Worm (Caenorhabditis elegans) whole organism, young adult: Measurements from ENCODE around the gene snt-7.

Source experiments
- B0261.1 ChIP-seq: sonication (generic microtip); optimal IDR thresholded peaks from 2 replicates; lab custom pipeline; 2016; ENCODE audit warnings: mild to moderate bottlenecking, missing genetic modification characterization, moderate library complexity, missing compliant biosample characterization
- D2030.7 ChIP-seq: fragments of 200-800 bp; sonication (Bioruptor generic); IDR thresholded peaks from 2 replicates; pipeline ENCODE4 v1.3.6; 2022; ENCODE audit warnings: missing genetic modification reagents, missing genetic modification characterization, missing compliant biosample characterization
- F10E7.11 ChIP-seq: sonication (generic microtip); optimal IDR thresholded peaks from 2 replicates; lab custom pipeline; 2017; ENCODE audit warnings: mild to moderate bottlenecking, missing genetic modification characterization, moderate library complexity, missing compliant biosample characterization
- F33H1.4 ChIP-seq: fragments of 200-800 bp; sonication (Bioruptor generic); IDR thresholded peaks from 2 replicates; pipeline ENCODE4 v1.3.6; 2022; ENCODE audit warnings: missing genetic modification reagents, missing genetic modification characterization, missing compliant biosample characterization
- F39B2.1 ChIP-seq: fragments of 200-800 bp; sonication (Bioruptor generic); IDR thresholded peaks from 2 replicates; pipeline ENCODE4 v1.3.6; 2022; ENCODE audit warnings: missing genetic modification reagents, missing genetic modification characterization, missing compliant biosample characterization
- F49E8.2 ChIP-seq: sonication (generic microtip); optimal IDR thresholded peaks from 3 replicates; lab custom pipeline; 2017; ENCODE audit warnings: missing genetic modification characterization, mild to moderate bottlenecking, missing compliant biosample characterization, antibody characterized with exemption, moderate library complexity; ENCODE audit not compliant: insufficient read depth
- F57C9.4 ChIP-seq: sonication (generic microtip); optimal IDR thresholded peaks from 2 replicates; lab custom pipeline; 2017; ENCODE audit warnings: mild to moderate bottlenecking, missing genetic modification characterization, missing compliant biosample characterization
- K11D2.4 ChIP-seq: fragments of 200-800 bp; sonication (Bioruptor generic); IDR thresholded peaks from 2 replicates; pipeline ENCODE4 v1.3.6; 2022; ENCODE audit warnings: missing genetic modification reagents, missing genetic modification characterization, missing compliant biosample characterization
- T07F8.4 ChIP-seq: sonication (generic microtip); optimal IDR thresholded peaks from 2 replicates; lab custom pipeline; 2016; ENCODE audit warnings: mild to moderate bottlenecking, missing genetic modification characterization, moderate library complexity, missing compliant biosample characterization
- Y79H2A.3 ChIP-seq: fragments of 200-800 bp; sonication (Bioruptor generic); conservative IDR thresholded peaks from 2 replicates; pipeline ENCODE4 v1.3.6; 2022; ENCODE audit warnings: missing genetic modification reagents, missing genetic modification characterization, missing compliant biosample characterization
- aptf-2 ChIP-seq: fragments of 200-800 bp; sonication (Bioruptor generic); conservative IDR thresholded peaks from 2 replicates; pipeline ENCODE4 v1.3.6; 2022; ENCODE audit warnings: missing genetic modification reagents, missing genetic modification characterization, missing compliant biosample characterization
- aptf-3 ChIP-seq: fragments of 200-800 bp; sonication (Bioruptor generic); IDR thresholded peaks from 2 replicates; pipeline ENCODE4 v1.3.6; 2022; ENCODE audit warnings: missing genetic modification characterization, missing compliant biosample characterization
- athp-1 ChIP-seq: sonication (generic microtip); optimal IDR thresholded peaks from 2 replicates; lab custom pipeline; 2017; ENCODE audit warnings: mild to moderate bottlenecking, missing genetic modification characterization, missing compliant biosample characterization
- attf-3 ChIP-seq: fragments of 200-800 bp; sonication (Bioruptor generic); conservative IDR thresholded peaks from 2 replicates; pipeline ENCODE4 v1.3.6; 2022; ENCODE audit warnings: missing genetic modification reagents, missing genetic modification characterization, missing compliant biosample characterization
- ccch-3 ChIP-seq: fragments of 200-800 bp; sonication (Bioruptor generic); optimal IDR thresholded peaks from 2 replicates; lab custom pipeline; 2018; ENCODE audit warnings: mild to moderate bottlenecking, missing genetic modification characterization, missing compliant biosample characterization
- cebp-1 ChIP-seq, 2 experiments: fragments of 200-800 bp in 1 of 2; sonication (Bioruptor generic) in 1 of 2; sonication (generic microtip) in 1 of 2; IDR thresholded peaks in 1 of 2; optimal IDR thresholded peaks in 1 of 2; 2 replicates each; pipeline versions ENCODE4 v1.3.6 to Lab custom; 2017 to 2022; ENCODE audit warnings: missing compliant biosample characterization in 2 of 2, missing genetic modification characterization in 2 of 2, mild to moderate bottlenecking in 1 of 2, missing genetic modification reagents in 1 of 2, moderate library complexity in 1 of 2
- ceh-40 ChIP-seq: fragments of 200-800 bp; sonication (Bioruptor generic); IDR thresholded peaks from 2 replicates; pipeline ENCODE4 v1.3.6; 2022; ENCODE audit warnings: missing genetic modification characterization, missing compliant biosample characterization
- die-1 ChIP-seq: sonication (generic microtip); optimal IDR thresholded peaks from 2 replicates; lab custom pipeline; 2016; ENCODE audit warnings: missing genotype, mild to moderate bottlenecking, missing genetic modification characterization, missing compliant biosample characterization
- egrh-3 ChIP-seq: fragments of 200-800 bp; sonication (Bioruptor generic); IDR thresholded peaks from 2 replicates; pipeline ENCODE4 v1.3.6; 2022; ENCODE audit warnings: missing genetic modification reagents, missing genetic modification characterization, missing compliant biosample characterization
- fkh-3 ChIP-seq: sonication (generic microtip); optimal IDR thresholded peaks from 2 replicates; lab custom pipeline; 2016; ENCODE audit warnings: mild to moderate bottlenecking, missing genetic modification characterization, missing compliant biosample characterization
- hlh-12 ChIP-seq: sonication (generic microtip); optimal IDR thresholded peaks from 2 replicates; lab custom pipeline; 2016; ENCODE audit warnings: missing genetic modification characterization, missing compliant biosample characterization
- hlh-26 ChIP-seq: fragments of 200-800 bp; sonication (Bioruptor generic); conservative IDR thresholded peaks from 2 replicates; pipeline ENCODE4 v1.3.6; 2022; ENCODE audit warnings: missing genetic modification reagents, missing genetic modification characterization, missing compliant biosample characterization
- hmg-1.2 ChIP-seq: fragments of 200-800 bp; sonication (Bioruptor generic); IDR thresholded peaks from 2 replicates; pipeline ENCODE4 v1.3.6; 2022; ENCODE audit warnings: missing genetic modification reagents, missing genetic modification characterization, missing compliant biosample characterization
- hmg-20 ChIP-seq: fragments of 200-800 bp; sonication (Bioruptor generic); IDR thresholded peaks from 2 replicates; pipeline ENCODE4 v1.3.6; 2022; ENCODE audit warnings: missing genetic modification reagents, missing genetic modification characterization, missing compliant biosample characterization
- let-526 ChIP-seq: fragments of 200-800 bp; sonication (Bioruptor generic); IDR thresholded peaks from 2 replicates; pipeline ENCODE4 v1.3.6; 2022; ENCODE audit warnings: missing genetic modification reagents, missing genetic modification characterization, missing compliant biosample characterization
- let-607 ChIP-seq, 2 experiments: fragments of 200-800 bp in 1 of 2; sonication (Bioruptor generic) in 1 of 2; sonication (generic microtip) in 1 of 2; optimal IDR thresholded peaks; 2 replicates each; lab custom pipeline; 2016 to 2018; ENCODE audit warnings: mild to moderate bottlenecking in 2 of 2, missing compliant biosample characterization in 2 of 2, missing genetic modification characterization in 2 of 2, moderate library complexity in 2 of 2, missing genotype in 1 of 2
- lin-35 ChIP-seq, 3 experiments: fragments of 150-350 bp in 2 of 3; sonication (generic microtip) in 1 of 3; optimal IDR thresholded peaks; 2 replicates each; lab custom pipeline; 2014 to 2018; ENCODE audit warnings: missing biosample characterization in 3 of 3, missing genetic modification characterization in 3 of 3, missing genetic modification reagents in 3 of 3
- lsl-1 ChIP-seq: fragments of 200-800 bp; sonication (Bioruptor generic); optimal IDR thresholded peaks from 2 replicates; lab custom pipeline; 2018; ENCODE audit warnings: mild to moderate bottlenecking, missing genetic modification characterization, moderate library complexity, missing compliant biosample characterization
- lsy-27 ChIP-seq: sonication (generic microtip); optimal IDR thresholded peaks from 2 replicates; lab custom pipeline; 2017; ENCODE audit warnings: missing genetic modification characterization, mild to moderate bottlenecking, missing compliant biosample characterization, antibody characterized with exemption, missing genotype, borderline replicate concordance; ENCODE audit not compliant: insufficient read depth
- mes-4 ChIP-seq: sonication (generic microtip); optimal IDR thresholded peaks from 2 replicates; lab custom pipeline; 2016; ENCODE audit warnings: missing genotype, missing genetic modification characterization, missing compliant biosample characterization
- mxl-1 ChIP-seq: sonication (generic microtip); optimal IDR thresholded peaks from 2 replicates; lab custom pipeline; 2016; ENCODE audit warnings: missing genetic modification characterization, missing compliant biosample characterization
- nfya-2 ChIP-seq: fragments of 200-800 bp; sonication (Bioruptor generic); IDR thresholded peaks from 2 replicates; pipeline ENCODE4 v1.3.6; 2022; ENCODE audit warnings: missing genetic modification reagents, missing genetic modification characterization, missing compliant biosample characterization
- nfyb-1 ChIP-seq: fragments of 200-800 bp; sonication (Bioruptor generic); IDR thresholded peaks from 2 replicates; pipeline ENCODE4 v1.3.6; 2022; ENCODE audit warnings: missing genetic modification reagents, missing genetic modification characterization, missing compliant biosample characterization
- nhr-120 ChIP-seq: fragments of 200-800 bp; sonication (Bioruptor generic); IDR thresholded peaks from 2 replicates; pipeline ENCODE4 v1.3.6; 2022; ENCODE audit warnings: missing genetic modification characterization, missing compliant biosample characterization
- nhr-179 ChIP-seq: sonication (generic microtip); optimal IDR thresholded peaks from 2 replicates; lab custom pipeline; 2016; ENCODE audit warnings: mild to moderate bottlenecking, missing genetic modification characterization, missing compliant biosample characterization
- pbrm-1 ChIP-seq: fragments of 200-800 bp; sonication (Bioruptor generic); IDR thresholded peaks from 2 replicates; pipeline ENCODE4 v1.3.6; 2022; ENCODE audit warnings: missing genetic modification reagents, missing genetic modification characterization, missing compliant biosample characterization
- rec-8 ChIP-seq, 2 experiments: sonication (generic microtip); optimal IDR thresholded peaks; 2 replicates each; lab custom pipeline; 2016; ENCODE audit warnings: mild to moderate bottlenecking in 2 of 2, missing genetic modification characterization in 2 of 2, missing genetic modification reagents in 2 of 2, missing genotype in 2 of 2, missing biosample characterization in 1 of 2, missing compliant biosample characterization in 1 of 2, moderate library complexity in 1 of 2
- rpc-1 ChIP-seq, 2 experiments: fragments of 150-350 bp in 1 of 2; sonication (generic microtip) in 1 of 2; optimal IDR thresholded peaks; 2 replicates each; lab custom pipeline; 2014 to 2018; ENCODE audit warnings: missing biosample characterization in 1 of 2, missing genetic modification characterization in 1 of 2, missing genetic modification reagents in 1 of 2, missing genotype in 1 of 2
- snpc-1.3 ChIP-seq: sonication (generic microtip); optimal IDR thresholded peaks from 2 replicates; lab custom pipeline; 2017; ENCODE audit warnings: missing genetic modification characterization, mild to moderate bottlenecking, missing compliant biosample characterization, antibody characterized with exemption, moderate library complexity, missing genotype, missing genetic modification reagents; ENCODE audit not compliant: insufficient read depth
- snpc-4 ChIP-seq, 5 experiments: fragments of 150-350 bp in 1 of 5; sonication (generic microtip) in 4 of 5; optimal IDR thresholded peaks; 2 replicates each; lab custom pipeline; 2014 to 2018; ENCODE audit warnings: missing genetic modification characterization in 5 of 5, missing biosample characterization in 3 of 5, antibody characterized with exemption in 2 of 5, mild to moderate bottlenecking in 2 of 5, missing compliant biosample characterization in 2 of 5, missing genotype in 2 of 5, moderate library complexity in 2 of 5, missing genetic modification reagents in 1 of 5
- tbp1 ChIP-seq: fragments of 200-800 bp; sonication (Bioruptor generic); optimal IDR thresholded peaks from 2 replicates; lab custom pipeline; 2018; ENCODE audit warnings: mild to moderate bottlenecking, missing genetic modification characterization, missing compliant biosample characterization
- zim-3 ChIP-seq: sonication (generic microtip); optimal IDR thresholded peaks from 2 replicates; lab custom pipeline; 2017; ENCODE audit warnings: mild to moderate bottlenecking, missing genetic modification characterization, moderate library complexity, missing compliant biosample characterization
- ztf-22 ChIP-seq: fragments of 200-800 bp; sonication (Bioruptor generic); optimal IDR thresholded peaks from 2 replicates; lab custom pipeline; 2018; ENCODE audit warnings: mild to moderate bottlenecking, missing genetic modification characterization, moderate library complexity, missing compliant biosample characterization
- ztf-25 ChIP-seq: fragments of 200-800 bp; sonication (Bioruptor generic); IDR thresholded peaks from 2 replicates; pipeline ENCODE4 v1.3.6; 2022; ENCODE audit warnings: missing genetic modification reagents, missing genetic modification characterization, missing compliant biosample characterization
- ztf-3 ChIP-seq: fragments of 200-800 bp; sonication (Bioruptor generic); optimal IDR thresholded peaks from 2 replicates; lab custom pipeline; 2018; ENCODE audit warnings: mild to moderate bottlenecking, missing genetic modification characterization, missing compliant biosample characterization

The snt-7 gene

ce11 chrX:15242726-15243125 is 43.8 kb upstream of the snt-7 start (continued):
- peak; percentile 73 for TF ChIP-seq B0261.1 (tag; lab: Kevin White, UChicago)
- TF ChIP-seq ztf-22, result no peak
- peak; percentile 47 for TF ChIP-seq die-1 (tag; lab: Kevin White, UChicago)
- no peak for TF ChIP-seq F49E8.2
- no peak for TF ChIP-seq ccch-3 (GFP tag; lab: Kevin White, UChicago)
- TF ChIP-seq F10E7.11 (tag; lab: Kevin White, UChicago), result no peak
- no peak for TF ChIP-seq hlh-12 (tag; lab: Kevin White, UChicago)
- 0 out of 2 replicates have a peak, but pooled peaks have one; percentile 37 for TF ChIP-seq hmg-20
- TF ChIP-seq F57C9.4 (tag; lab: Kevin White, UChicago), result no peak
- no peak for TF ChIP-seq mes-4 (tag; lab: Kevin White, UChicago)
- TF ChIP-seq rpc-1 (optimal IDR thresholded peaks at IDR 0.05; lab: Kevin White, UChicago), result peak; percentile 65
- peak; percentile 93 for TF ChIP-seq rpc-1 (tag; optimal IDR thresholded peaks at IDR 0.05; lab: Kevin White, UChicago)
- peak; percentile 87 for TF ChIP-seq tbp1 (GFP tag; lab: Kevin White, UChicago)
- no peak for TF ChIP-seq nhr-120 (GFP tag; lab: Robert Waterston, UW)
- TF ChIP-seq pbrm-1 (GFP tag; lab: Robert Waterston, UW), result peak; percentile 68
- TF ChIP-seq ztf-25 (GFP tag; lab: Robert Waterston, UW), result peak; percentile 48; the same call in 1 of the 2 replicates
- no peak for TF ChIP-seq nfyb-1 (GFP tag; lab: Robert Waterston, UW)
- no peak for TF ChIP-seq cebp-1 (GFP tag; IDR thresholded peaks at IDR 0.05; lab: Robert Waterston, UW)
- no peak for TF ChIP-seq cebp-1 (tag; optimal IDR thresholded peaks at IDR 0.05; lab: Kevin White, UChicago)
- no peak for TF ChIP-seq nfya-2 (GFP tag; lab: Robert Waterston, UW)
- peak; percentile 54 for TF ChIP-seq snpc-4 (GFP tag; optimal IDR thresholded peaks at IDR 0.05; lab: Kevin White, UChicago)
- peak in 1 of 4 experiments; percentile 66 for TF ChIP-seq snpc-4 (tag; optimal IDR thresholded peaks at IDR 0.05; lab: Kevin White, UChicago)
- TF ChIP-seq ztf-3 (GFP tag; lab: Kevin White, UChicago), result no peak
- TF ChIP-seq rec-8 (tag; optimal IDR thresholded peaks at IDR 0.05; lab: Kevin White, UChicago), result peak in 1 of 2 experiments; percentile 24
- no peak for TF ChIP-seq attf-3 (GFP tag; lab: Robert Waterston, UW)
- TF ChIP-seq lin-35 (GFP tag; optimal IDR thresholded peaks at IDR 0.05; lab: Kevin White, UChicago), result no peak
- TF ChIP-seq D2030.7 (GFP tag; lab: Robert Waterston, UW), result peak; percentile 66; the same call in 1 of the 2 replicates
- TF ChIP-seq egrh-3 (GFP tag; lab: Robert Waterston, UW), result no peak
- no peak for TF ChIP-seq zim-3
- no peak for TF ChIP-seq aptf-3 (GFP tag; lab: Robert Waterston, UW)
- no peak for TF ChIP-seq nhr-179
- no peak for TF ChIP-seq let-607 (tag; optimal IDR thresholded peaks at IDR 0.05; lab: Kevin White, UChicago)
- TF ChIP-seq, all 124 proteins: peak for 19

- peak; percentile 86 for TF ChIP-seq tbp1 (GFP tag; lab: Kevin White, UChicago)
- no peak for TF ChIP-seq lin-35 (GFP tag; optimal IDR thresholded peaks at IDR 0.05; lab: Kevin White, UChicago)
- no peak for TF ChIP-seq fkh-3 (tag; lab: Kevin White, UChicago)
- TF ChIP-seq lsl-1 (GFP tag; lab: Kevin White, UChicago), result no peak
- 0 out of 2 replicates have a peak, but pooled peaks have one; percentile 53 for TF ChIP-seq ceh-40 (GFP tag; lab: Robert Waterston, UW)
- no peak for TF ChIP-seq F39B2.1 (GFP tag; lab: Robert Waterston, UW)
- TF ChIP-seq hmg-20, result no peak
- TF ChIP-seq nfya-2 (GFP tag; lab: Robert Waterston, UW), result no peak
- peak; percentile 66 for TF ChIP-seq B0261.1 (tag; lab: Kevin White, UChicago)
- no peak for TF ChIP-seq mxl-1 (tag; lab: Kevin White, UChicago)
- TF ChIP-seq lsy-27, result no peak
- peak; percentile 51 for TF ChIP-seq snpc-1.3 (tag; lab: Kevin White, UChicago)
- no peak for TF ChIP-seq T07F8.4
- no peak for TF ChIP-seq aptf-2 (GFP tag; lab: Robert Waterston, UW)
- TF ChIP-seq Y79H2A.3 (GFP tag; lab: Robert Waterston, UW), result no peak
- no peak for TF ChIP-seq hlh-26 (GFP tag; lab: Robert Waterston, UW)
- no peak for TF ChIP-seq F33H1.4
- no peak for TF ChIP-seq K11D2.4 (GFP tag; lab: Robert Waterston, UW)
- TF ChIP-seq let-526 (GFP tag; lab: Robert Waterston, UW), result no peak
- TF ChIP-seq athp-1, result no peak
- TF ChIP-seq hmg-1.2, result peak; percentile 47
Measured at ce11 chrX:15241169-15241568, 42.2 kb upstream of the snt-7 start.
